Worm (Caenorhabditis elegans): ENCODE results near the gene tald-1.

tald-1 gene

ce11 chrIV:4393942-4394460 lies 7.5 kb downstream of the tald-1 start, which contains the start of gene ell-1 (continued):
- TF ChIP-seq mes-2 (tag; optimal IDR thresholded peaks at IDR 0.05; ENCODE audit: poor library complexity, severe bottlenecking) (peak; percentile 1), ceh-44 (GFP tag; IDR thresholded peaks at IDR 0.05) (no peak), dmd-8 (GFP tag; IDR thresholded peaks at IDR 0.05) (no peak), unc-39 (tag; optimal IDR thresholded peaks at IDR 0.05) (no peak), lin-15B (tag; optimal IDR thresholded peaks at IDR 0.05) (no peak), zfp-3 (GFP tag; conservative IDR thresholded peaks at IDR 0.05) (no peak), Y5F2A.4 (GFP tag; optimal IDR thresholded peaks at IDR 0.05) (no peak), set-16 (GFP tag; IDR thresholded peaks at IDR 0.05) (peak; percentile 30; the same call in 1 of the 2 replicates), mxl-3 (GFP tag; optimal IDR thresholded peaks at IDR 0.05) (no peak), saeg-2 (GFP tag; IDR thresholded peaks at IDR 0.05) (no peak), snpc-4 (tag; optimal IDR thresholded peaks at IDR 0.05) (no peak)

- no peak for TF ChIP-seq nhr-41 (GFP tag; IDR thresholded peaks at IDR 0.05)
- TF ChIP-seq aha-1 (tag), result peak; percentile 91
These were observed 9.1 kb downstream of the tald-1 start for ce11 chrIV:4395555-4395954.

- TF ChIP-seq spr-1 (tag; optimal IDR thresholded peaks at IDR 0.05) (no peak), zfp-3 (GFP tag; conservative IDR thresholded peaks at IDR 0.05) (no peak), spr-3 (GFP tag; optimal IDR thresholded peaks at IDR 0.05) (no peak), lin-29 (GFP tag; IDR thresholded peaks at IDR 0.05) (no peak), nhr-25 (tag; optimal IDR thresholded peaks at IDR 0.05; ENCODE audit: borderline replicate concordance, insufficient read depth) (no peak), lsy-2 (tag; optimal IDR thresholded peaks at IDR 0.05) (peak in 1 of 2 experiments; percentile 2), aly-2 (tag; optimal IDR thresholded peaks at IDR 0.05) (no peak), vab-7 (GFP tag; IDR thresholded peaks at IDR 0.05) (no peak), mep-1 (tag; optimal IDR thresholded peaks at IDR 0.05) (peak; percentile 4), ama-1 (optimal IDR thresholded peaks at IDR 0.05) (no peak), ztf-11 (tag; optimal IDR thresholded peaks at IDR 0.05) (no peak), nhr-28 (tag; optimal IDR thresholded peaks at IDR 0.05) (peak; percentile 70), php-3 (GFP tag; IDR thresholded peaks at IDR 0.05) (no peak), Y105C5A.15 (GFP tag; IDR thresholded peaks at IDR 0.05) (no peak), pha-4 (GFP tag; IDR thresholded peaks at IDR 0.05) (no peak), pha-4 (tag; optimal IDR thresholded peaks at IDR 0.05) (no peak), ceh-28 (tag; optimal IDR thresholded peaks at IDR 0.05) (no peak), skn-1 (tag; optimal IDR thresholded peaks at IDR 0.05) (no peak), nhr-77 (tag; optimal IDR thresholded peaks at IDR 0.05) (no peak), mdl-1 (tag; optimal IDR thresholded peaks at IDR 0.05) (peak in 1 of 2 experiments; percentile 15), nhr-10 (tag; optimal IDR thresholded peaks at IDR 0.05) (no peak), mxl-2 (GFP tag; conservative IDR thresholded peaks at IDR 0.05) (no peak), daf-12 (tag; optimal IDR thresholded peaks at IDR 0.05) (no peak), hlh-30 (tag; optimal IDR thresholded peaks at IDR 0.05; ENCODE audit: insufficient read depth) (no peak), ceh-44 (GFP tag; IDR thresholded peaks at IDR 0.05) (no peak), nhr-111 (GFP tag; optimal IDR thresholded peaks at IDR 0.05) (no peak), zfp-2 (tag; optimal IDR thresholded peaks at IDR 0.05) (no peak), unc-62 (GFP tag; optimal IDR thresholded peaks at IDR 0.05 in 1 of 2) (peak in 1 of 2 experiments; percentile 17), unc-62 (tag; optimal IDR thresholded peaks at IDR 0.05) (no peak), pqm-1 (tag; optimal IDR thresholded peaks at IDR 0.05) (no peak), hlh-11 (tag; optimal IDR thresholded peaks at IDR 0.05) (peak; percentile 57), lim-7 (GFP tag; IDR thresholded peaks at IDR 0.05) (no peak), Y75B8A.6 (GFP tag; IDR thresholded peaks at IDR 0.05) (no peak), arid-1 (GFP tag; conservative IDR thresholded peaks at IDR 0.05) (no peak), mxl-3 (GFP tag; optimal IDR thresholded peaks at IDR 0.05) (peak; percentile 43), ceh-62 (tag; optimal IDR thresholded peaks at IDR 0.05) (no peak), R02D3.7 (tag; optimal IDR thresholded peaks at IDR 0.05) (no peak), nhr-41 (GFP tag; IDR thresholded peaks at IDR 0.05) (no peak)
These were observed 9.8 kb downstream of the tald-1 start for ce11 chrIV:4396052-4396821.
